Fruit fly (Drosophila melanogaster) whole organism, embryonic: Measurements from ENCODE around the gene mirr.

Source experiments
- CG10147 ChIP-seq: fragments of 200-800 bp; sonication (Bioruptor generic); optimal IDR thresholded peaks from 2 replicates; lab custom pipeline; 2019; ENCODE audit warnings: missing biosample characterization, mild to moderate bottlenecking, missing genetic modification characterization, moderate library complexity
- CG10267 ChIP-seq: fragments of 200-800 bp; sonication (Bioruptor generic); optimal IDR thresholded peaks from 2 replicates; lab custom pipeline; 2018; ENCODE audit warnings: missing biosample characterization, mild to moderate bottlenecking, missing genetic modification characterization, moderate library complexity
- CG10959 ChIP-seq: fragments of 200-800 bp; sonication (Bioruptor generic); IDR thresholded peaks from 2 replicates; pipeline ENCODE4 v1.3.6; 2022; ENCODE audit warnings: missing biosample characterization, missing genetic modification characterization
- CG11247 ChIP-seq: fragments of 200-800 bp; sonication (Bioruptor generic); IDR thresholded peaks from 2 replicates; pipeline ENCODE4 v1.3.6; 2022; ENCODE audit warnings: missing biosample characterization, missing genetic modification characterization
- CG13424 ChIP-seq: fragments of 200-800 bp; sonication (Bioruptor generic); optimal IDR thresholded peaks from 2 replicates; lab custom pipeline; 2019; ENCODE audit warnings: missing biosample characterization, mild to moderate bottlenecking, missing genetic modification characterization, moderate library complexity
- CG14014 ChIP-seq: fragments of 200-800 bp; sonication (Bioruptor generic); IDR thresholded peaks from 2 replicates; pipeline ENCODE4 v1.3.6; 2022; ENCODE audit warnings: missing biosample characterization, missing genetic modification characterization
- CG14965 ChIP-seq: fragments of 200-800 bp; sonication (Bioruptor generic); optimal IDR thresholded peaks from 2 replicates; lab custom pipeline; 2016; ENCODE audit warnings: missing biosample characterization, missing genetic modification characterization, borderline replicate concordance
- CG17359 ChIP-seq: fragments of 200-800 bp; sonication (Bioruptor generic); optimal IDR thresholded peaks from 3 replicates; lab custom pipeline; 2018; ENCODE audit warnings: missing biosample characterization, mild to moderate bottlenecking, missing genetic modification characterization, moderate library complexity
- CG17912 ChIP-seq: fragments of 200-800 bp; sonication (Bioruptor generic); optimal IDR thresholded peaks from 2 replicates; lab custom pipeline; 2018; ENCODE audit warnings: missing biosample characterization, mild to moderate bottlenecking, missing genetic modification characterization
- CG1792 ChIP-seq: fragments of 200-800 bp; sonication (Bioruptor generic); optimal IDR thresholded peaks from 2 replicates; lab custom pipeline; 2016; ENCODE audit warnings: missing biosample characterization, missing genetic modification characterization
- CG18764 ChIP-seq: fragments of 200-800 bp; sonication (Bioruptor generic); optimal IDR thresholded peaks from 3 replicates; lab custom pipeline; 2016; ENCODE audit warnings: missing biosample characterization, missing genetic modification characterization
- CG3838 ChIP-seq: fragments of 200-800 bp; sonication (Bioruptor generic); optimal IDR thresholded peaks from 3 replicates; lab custom pipeline; 2016; ENCODE audit warnings: missing biosample characterization, missing genetic modification characterization
- CG4820 ChIP-seq: fragments of 200-800 bp; sonication (Bioruptor generic); optimal IDR thresholded peaks from 3 replicates; lab custom pipeline; 2016; ENCODE audit warnings: missing biosample characterization, missing genetic modification characterization
- CG5245 ChIP-seq: fragments of 200-800 bp; sonication (Bioruptor generic); optimal IDR thresholded peaks from 3 replicates; lab custom pipeline; 2016; ENCODE audit warnings: missing biosample characterization, missing genetic modification characterization
- CG6791 ChIP-seq: fragments of 200-800 bp; sonication (Bioruptor generic); IDR thresholded peaks from 3 replicates; pipeline ENCODE4 v1.3.6; 2022; ENCODE audit warnings: missing biosample characterization, missing genetic modification characterization; ENCODE audit not compliant: partially characterized antibody
- CG7357 ChIP-seq: fragments of 200-800 bp; sonication (Bioruptor generic); IDR thresholded peaks from 3 replicates; pipeline ENCODE4 v1.3.6; 2022; ENCODE audit warnings: missing biosample characterization, missing genetic modification characterization
- Deaf1 ChIP-seq: fragments of 200-800 bp; optimal IDR thresholded peaks from 3 replicates; lab custom pipeline; 2019; ENCODE audit warnings: missing biosample characterization, mild to moderate bottlenecking, missing genetic modification characterization, moderate library complexity
- Dref ChIP-seq: fragments of 200-800 bp; sonication (Bioruptor generic); IDR thresholded peaks from 2 replicates; pipeline ENCODE4 v1.3.6; 2022; ENCODE audit warnings: missing biosample characterization, missing genetic modification characterization
- Fer2 ChIP-seq: fragments of 200-800 bp; sonication (Bioruptor generic); optimal IDR thresholded peaks from 2 replicates; lab custom pipeline; 2018; ENCODE audit warnings: missing biosample characterization, mild to moderate bottlenecking, missing genetic modification characterization, moderate library complexity
- HLH3B ChIP-seq: fragments of 200-800 bp; sonication (Bioruptor generic); IDR thresholded peaks from 2 replicates; pipeline ENCODE4 v1.3.6; 2022; ENCODE audit warnings: missing biosample characterization, missing genetic modification characterization
- Hmx ChIP-seq: fragments of 200-800 bp; sonication (Bioruptor generic); optimal IDR thresholded peaks from 2 replicates; lab custom pipeline; 2016; ENCODE audit warnings: missing biosample characterization, missing genetic modification characterization
- Hr3 ChIP-seq: fragments of 200-800 bp; sonication (Bioruptor generic); optimal IDR thresholded peaks from 3 replicates; lab custom pipeline; 2016; ENCODE audit warnings: missing biosample characterization, missing genetic modification characterization
- Lim3 ChIP-seq: fragments of 200-800 bp; sonication (Bioruptor generic); IDR thresholded peaks from 2 replicates; pipeline ENCODE4 v1.3.6; 2022; ENCODE audit warnings: missing biosample characterization, missing genetic modification characterization
- Max ChIP-seq: fragments of 200-800 bp; sonication (Bioruptor generic); optimal IDR thresholded peaks from 2 replicates; lab custom pipeline; 2016; ENCODE audit warnings: missing biosample characterization, mild to moderate bottlenecking, missing genetic modification characterization
- Mes4 ChIP-seq: fragments of 200-800 bp; sonication (Bioruptor generic); optimal IDR thresholded peaks from 2 replicates; lab custom pipeline; 2016; ENCODE audit warnings: missing biosample characterization, missing genetic modification characterization
- Opbp ChIP-seq: fragments of 200-800 bp; sonication (Bioruptor generic); IDR thresholded peaks from 3 replicates; pipeline ENCODE4 v1.3.6; 2022; ENCODE audit warnings: missing biosample characterization, missing genetic modification characterization; ENCODE audit not compliant: partially characterized antibody
- PHDP ChIP-seq: fragments of 200-800 bp; sonication (Bioruptor generic); optimal IDR thresholded peaks from 3 replicates; lab custom pipeline; 2018; ENCODE audit warnings: missing biosample characterization, mild to moderate bottlenecking, missing genetic modification characterization, moderate library complexity
- Vsx1 ChIP-seq: fragments of 200-800 bp; sonication (Bioruptor generic); optimal IDR thresholded peaks from 2 replicates; lab custom pipeline; 2017; ENCODE audit warnings: missing biosample characterization, mild to moderate bottlenecking, missing genetic modification characterization, missing genetic modification reagents
- ap ChIP-seq: fragments of 200-800 bp; sonication (Bioruptor generic); IDR thresholded peaks from 2 replicates; pipeline ENCODE4 v1.3.6; 2022; ENCODE audit warnings: missing biosample characterization, missing genetic modification characterization
- bbx ChIP-seq: fragments of 200-800 bp; sonication (Bioruptor generic); IDR thresholded peaks from 2 replicates; pipeline ENCODE4 v1.3.6; 2022; ENCODE audit warnings: missing biosample characterization, missing genetic modification characterization; ENCODE audit not compliant: partially characterized antibody
- bcd ChIP-seq: fragments of 200-800 bp; sonication (Bioruptor generic); optimal IDR thresholded peaks from 2 replicates; lab custom pipeline; 2017; ENCODE audit warnings: missing biosample characterization, mild to moderate bottlenecking, missing genetic modification characterization
- caup ChIP-seq: fragments of 200-800 bp; sonication (Bioruptor generic); optimal IDR thresholded peaks from 3 replicates; lab custom pipeline; 2017; ENCODE audit warnings: missing biosample characterization, mild to moderate bottlenecking, missing genetic modification characterization, moderate library complexity; ENCODE audit not compliant: severe bottlenecking
- crol ChIP-seq: fragments of 200-800 bp; sonication (Bioruptor generic); IDR thresholded peaks from 2 replicates; pipeline ENCODE4 v1.3.6; 2022; ENCODE audit warnings: missing biosample characterization, missing genetic modification characterization
- cwo ChIP-seq: fragments of 200-800 bp; sonication (Bioruptor generic); optimal IDR thresholded peaks from 3 replicates; lab custom pipeline; 2017; ENCODE audit warnings: missing biosample characterization, missing genetic modification characterization, mild to moderate bottlenecking, moderate library complexity, missing genetic modification reagents
- dpn ChIP-seq, 2 experiments: fragments of 200-800 bp; sonication (Bioruptor generic); optimal IDR thresholded peaks; 3 replicates each; lab custom pipeline; 2016; ENCODE audit warnings: missing biosample characterization in 2 of 2, missing genetic modification characterization in 2 of 2
- grn ChIP-seq: fragments of 200-800 bp; sonication (Bioruptor generic); optimal IDR thresholded peaks from 3 replicates; lab custom pipeline; 2017; ENCODE audit warnings: missing biosample characterization, missing genetic modification characterization
- hbn ChIP-seq: fragments of 200-800 bp; sonication (Bioruptor generic); IDR thresholded peaks from 2 replicates; pipeline ENCODE4 v1.3.6; 2022; ENCODE audit warnings: missing biosample characterization, missing genetic modification characterization; ENCODE audit not compliant: partially characterized antibody
- insv ChIP-seq, 2 experiments: fragments of 200-800 bp; sonication (Bioruptor generic); optimal IDR thresholded peaks; 3 replicates each; lab custom pipeline; 2016 to 2018; ENCODE audit warnings: missing biosample characterization in 2 of 2, missing genetic modification characterization in 2 of 2
- lab ChIP-seq: fragments of 200-800 bp; sonication (Bioruptor generic); optimal IDR thresholded peaks from 3 replicates; lab custom pipeline; 2017; ENCODE audit warnings: missing biosample characterization, missing genetic modification characterization, mild to moderate bottlenecking, moderate library complexity, missing genetic modification reagents
- lilli ChIP-seq: fragments of 200-800 bp; sonication (Bioruptor generic); optimal IDR thresholded peaks from 3 replicates; lab custom pipeline; 2016; ENCODE audit warnings: missing biosample characterization, missing genetic modification characterization
- luna ChIP-seq: fragments of 200-800 bp; sonication (Bioruptor generic); optimal IDR thresholded peaks from 2 replicates; lab custom pipeline; 2016; ENCODE audit warnings: missing biosample characterization, missing genetic modification characterization
- maf-S ChIP-seq: fragments of 200-800 bp; sonication (Bioruptor generic); optimal IDR thresholded peaks from 2 replicates; lab custom pipeline; 2016; ENCODE audit warnings: missing biosample characterization, missing genetic modification characterization
- pita ChIP-seq: fragments of 200-800 bp; sonication (Bioruptor generic); optimal IDR thresholded peaks from 2 replicates; lab custom pipeline; 2017; ENCODE audit warnings: missing biosample characterization, mild to moderate bottlenecking, missing genetic modification characterization
- prd ChIP-seq, 3 experiments: fragments of >200 bp in 2 of 3; fragments of 200-800 bp in 1 of 3; sonication (Bioruptor generic) in 1 of 3; optimal IDR thresholded peaks in 2 of 3; IDR thresholded peaks in 1 of 3; 2 replicates in 2 of 3; 3 replicates in 1 of 3; pipeline versions ENCODE4 v1.3.6 to Lab custom; 2017 to 2022; ENCODE audit warnings: missing biosample characterization in 1 of 3, missing genetic modification characterization in 1 of 3
- pum ChIP-seq: fragments of 200-800 bp; sonication (Bioruptor generic); optimal IDR thresholded peaks from 2 replicates; lab custom pipeline; 2016; ENCODE audit warnings: missing biosample characterization, missing genetic modification characterization
- rib ChIP-seq: fragments of 200-800 bp; sonication (Bioruptor generic); IDR thresholded peaks from 2 replicates; pipeline ENCODE4 v1.3.6; 2022; ENCODE audit warnings: missing biosample characterization, missing genetic modification characterization
- so ChIP-seq: fragments of 200-800 bp; sonication (Bioruptor generic); IDR thresholded peaks from 3 replicates; pipeline ENCODE4 v1.3.6; 2022; ENCODE audit warnings: missing biosample characterization, missing genetic modification characterization
- stc ChIP-seq: fragments of 200-800 bp; sonication (Bioruptor generic); IDR thresholded peaks from 2 replicates; pipeline ENCODE4 v1.3.6; 2022; ENCODE audit warnings: missing biosample characterization, missing genetic modification characterization
- tll ChIP-seq, 2 experiments: fragments of 200-800 bp in 1 of 2; fragments of >200 bp in 1 of 2; sonication (Bioruptor generic) in 1 of 2; optimal IDR thresholded peaks; 2 replicates each; lab custom pipeline; 2017 to 2019; ENCODE audit warnings: missing biosample characterization in 2 of 2, missing genetic modification characterization in 2 of 2, mild to moderate bottlenecking in 1 of 2, moderate library complexity in 1 of 2
- wek ChIP-seq: fragments of 200-800 bp; sonication (Bioruptor generic); optimal IDR thresholded peaks from 3 replicates; lab custom pipeline; 2018; ENCODE audit warnings: missing biosample characterization, mild to moderate bottlenecking, missing genetic modification characterization, moderate library complexity

Gene mirr

dm6 chr3L:12656073-12656664, 37.3 kb upstream of the mirr start (continued):
- no peak for TF ChIP-seq caup
- no peak for TF ChIP-seq Fer2 (tag; lab: Kevin White, UChicago)
- no peak for TF ChIP-seq CG17359
- no peak for TF ChIP-seq tll (GFP tag; optimal IDR thresholded peaks at IDR 0.05; lab: Kevin White, UChicago)
- TF ChIP-seq CG7357 (GFP tag; lab: Robert Waterston, UW): no peak
- no peak for TF ChIP-seq pita (GFP tag; lab: Kevin White, UChicago)
- TF ChIP-seq CG3838 (GFP tag; lab: Kevin White, UChicago): no peak
- no peak for TF ChIP-seq Opbp (GFP tag; lab: Robert Waterston, UW)
- peak; percentile 55; the same call in 1 of the 2 replicates for TF ChIP-seq crol (GFP tag; lab: Robert Waterston, UW)
- TF ChIP-seq Hmx (GFP tag; lab: Kevin White, UChicago): no peak
- TF ChIP-seq Lim3: peak; percentile 27; the same call in 1 of the 2 replicates
- no peak for TF ChIP-seq CG13424 (tag; lab: Kevin White, UChicago)
- TF ChIP-seq bcd: no peak
- no peak for TF ChIP-seq Dref (GFP tag; lab: Robert Waterston, UW)
- no peak for TF ChIP-seq CG11247 (GFP tag; lab: Robert Waterston, UW)
- no peak for TF ChIP-seq prd (optimal IDR thresholded peaks at IDR 0.05; lab: Kevin White, UChicago)
- no peak for TF ChIP-seq prd (GFP tag; IDR thresholded peaks at IDR 0.05; lab: Robert Waterston, UW)
- TF ChIP-seq grn (GFP tag; lab: Kevin White, UChicago): peak; percentile 41
- no peak for TF ChIP-seq CG1792 (GFP tag; lab: Kevin White, UChicago)
- TF ChIP-seq CG17912 (GFP tag; lab: Kevin White, UChicago): no peak
- no peak for TF ChIP-seq insv (GFP tag; optimal IDR thresholded peaks at IDR 0.05; lab: Kevin White, UChicago)
- TF ChIP-seq Hr3 (GFP tag; lab: Kevin White, UChicago): no peak
- TF ChIP-seq CG18764 (GFP tag; lab: Kevin White, UChicago): no peak
- peak; percentile 27 for TF ChIP-seq Deaf1
- no peak for TF ChIP-seq CG14014 (GFP tag; lab: Robert Waterston, UW)
- TF ChIP-seq CG10147 (GFP tag; lab: Kevin White, UChicago): no peak
- no peak for TF ChIP-seq dpn (GFP tag; optimal IDR thresholded peaks at IDR 0.05; lab: Kevin White, UChicago)
- TF ChIP-seq Vsx1: no peak
- no peak for TF ChIP-seq CG5245
- TF ChIP-seq cwo (GFP tag; lab: Kevin White, UChicago): peak; percentile 21
- TF ChIP-seq hbn (GFP tag; lab: Robert Waterston, UW): no peak
- TF ChIP-seq CG14965 (GFP tag; lab: Kevin White, UChicago): no peak
- no peak for TF ChIP-seq wek (GFP tag; lab: Kevin White, UChicago)
- no peak for TF ChIP-seq ap (GFP tag; lab: Robert Waterston, UW)
- no peak for TF ChIP-seq maf-S (GFP tag; lab: Kevin White, UChicago)
- TF ChIP-seq CG10267: no peak
- no peak for TF ChIP-seq lilli (GFP tag; lab: Kevin White, UChicago)
- TF ChIP-seq Max (GFP tag; lab: Kevin White, UChicago): no peak
- TF ChIP-seq bbx (GFP tag; lab: Robert Waterston, UW): no peak
- TF ChIP-seq PHDP (tag; lab: Kevin White, UChicago): no peak
- no peak for TF ChIP-seq CG6791 (GFP tag; lab: Robert Waterston, UW)
- no peak for TF ChIP-seq luna (GFP tag; lab: Kevin White, UChicago)
- TF ChIP-seq so (GFP tag; lab: Robert Waterston, UW): no peak
- TF ChIP-seq CG10959 (GFP tag; lab: Robert Waterston, UW): no peak
- TF ChIP-seq Mes4 (GFP tag; lab: Kevin White, UChicago): no peak
- no peak for TF ChIP-seq lab (GFP tag; lab: Kevin White, UChicago)
- no peak for TF ChIP-seq HLH3B
- TF ChIP-seq rib (GFP tag; lab: Robert Waterston, UW): no peak
- TF ChIP-seq stc (GFP tag; lab: Robert Waterston, UW): no peak
- TF ChIP-seq pum (GFP tag; lab: Kevin White, UChicago): no peak
- TF ChIP-seq CG4820 (GFP tag; lab: Kevin White, UChicago): no peak
